Worm (Caenorhabditis elegans): ENCODE data around the gene H23L24.4.

H23L24.4 gene

DNA sequence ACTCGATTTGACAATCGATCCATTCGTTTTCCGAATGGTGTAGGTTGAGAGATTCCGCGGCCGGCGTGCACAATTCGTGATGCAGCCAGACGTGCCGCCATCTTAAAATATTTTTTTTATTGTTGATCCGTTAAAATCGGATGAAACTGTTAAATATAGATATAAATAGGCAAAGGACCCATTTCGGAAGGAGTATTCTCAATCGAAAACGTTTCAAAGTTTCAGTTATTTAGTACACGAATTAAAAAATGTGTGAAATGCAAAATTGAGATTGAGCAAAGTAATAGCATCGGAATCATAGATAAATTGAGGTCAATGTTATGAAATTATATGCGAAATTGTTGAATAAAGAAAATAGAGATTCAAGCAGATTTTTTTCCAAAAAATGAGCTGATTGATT, 34.5 kb upstream of the H23L24.4 start, which contains the start of gene mrps-33:
Gene mrps-33, minus strand, starts transcription at position 101 of the 400 bp plus-strand sequence.
- no peak for TF ChIP-seq fkh-4 (tag; optimal IDR thresholded peaks at IDR 0.05; ENCODE audit: borderline replicate concordance)
- no peak for TF ChIP-seq nhr-90 (tag; optimal IDR thresholded peaks at IDR 0.05; ENCODE audit: poor library complexity)

DNA sequence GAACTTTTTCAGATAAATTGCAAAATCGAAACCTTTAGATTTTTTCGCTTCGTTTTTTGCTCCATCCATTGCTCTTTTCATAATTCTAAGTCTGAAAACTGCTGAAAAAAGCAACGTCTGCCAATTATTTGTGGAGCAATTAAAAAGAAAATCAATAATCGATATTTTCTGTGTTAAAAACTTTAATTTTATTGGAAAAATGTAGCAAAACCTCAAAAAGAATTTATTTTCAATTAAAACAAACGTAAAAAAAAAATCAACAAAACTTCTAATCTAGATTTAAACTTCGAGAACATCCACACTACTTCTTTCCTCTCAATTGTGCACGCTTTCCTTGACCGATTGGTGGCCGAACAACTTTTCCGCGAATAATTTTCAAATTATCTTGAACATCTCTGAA, 33.9 kb upstream of the H23L24.4 start, which contains the start of gene F21D5.5:
Gene F21D5.5, minus strand, starts transcription at position 101 of the 400 bp plus-strand sequence.
- TF ChIP-seq nhr-85 (tag) (no peak), rnt-1 (tag; optimal IDR thresholded peaks at IDR 0.05) (no peak), mef-2 (tag; optimal IDR thresholded peaks at IDR 0.05) (no peak), fkh-4 (tag; optimal IDR thresholded peaks at IDR 0.05; ENCODE audit: borderline replicate concordance) (no peak), unc-130 (tag; optimal IDR thresholded peaks at IDR 0.05) (no peak), sox-4 (tag; optimal IDR thresholded peaks at IDR 0.05) (no peak)

DNA sequence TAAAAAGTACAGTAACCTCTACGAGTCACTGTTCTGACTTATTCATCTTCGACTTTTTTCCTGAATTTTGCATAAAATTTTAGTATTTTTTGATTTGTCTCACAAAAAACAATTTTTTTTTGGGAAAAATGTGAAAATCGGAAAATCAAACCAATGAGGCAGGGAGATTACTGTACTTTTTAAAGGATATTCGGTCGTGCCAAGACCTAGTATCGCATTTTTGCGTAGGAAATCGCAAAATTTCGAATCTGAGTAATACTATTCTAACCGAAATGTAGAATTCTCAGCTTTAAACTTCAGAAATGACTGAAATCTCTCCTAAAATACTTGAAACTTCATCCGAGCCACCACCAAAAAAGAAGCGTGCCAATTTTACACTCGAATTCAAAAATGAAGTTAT, 32.4 kb upstream of the H23L24.4 start, which contains the start of gene F21D5.4:
Gene F21D5.4, plus strand, starts transcription at position 301 of the 400 bp plus-strand sequence.
- TF ChIP-seq vab-15 (tag; optimal IDR thresholded peaks at IDR 0.05) (no peak), efl-1 (optimal IDR thresholded peaks at IDR 0.05) (no peak), efl-1 (GFP tag; optimal IDR thresholded peaks at IDR 0.05 in 1 of 2) (peak in 1 of 2 experiments; percentile 45)

DNA sequence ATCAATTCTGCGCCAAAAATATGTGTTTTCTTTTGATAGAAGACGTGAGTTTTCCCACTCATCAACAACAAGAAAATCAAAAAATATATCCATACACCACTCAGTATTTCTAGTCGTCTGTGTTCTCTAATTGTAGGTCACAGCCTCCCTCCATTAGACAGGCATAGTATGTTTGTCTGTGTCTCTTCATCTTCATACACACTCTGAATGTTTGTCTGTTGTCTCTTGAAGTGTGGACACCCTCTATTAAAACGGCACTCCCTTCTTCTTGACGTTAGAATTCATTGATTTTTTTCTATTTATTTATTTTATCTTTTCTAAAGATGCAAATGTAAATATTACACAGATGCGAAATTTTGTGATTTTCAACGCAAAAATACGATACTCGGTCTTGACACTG, 31.9 kb upstream of the H23L24.4 start:
- TF ChIP-seq sptf-1 (tag; optimal IDR thresholded peaks at IDR 0.05) (no peak), pqm-1 (tag; optimal IDR thresholded peaks at IDR 0.05) (no peak), elt-2 (tag; optimal IDR thresholded peaks at IDR 0.05) (no peak), nhr-85 (tag) (peak; percentile 72), hlh-4 (tag; optimal IDR thresholded peaks at IDR 0.05) (no peak), egl-27 (tag; optimal IDR thresholded peaks at IDR 0.05) (no peak), swsn-7 (tag; optimal IDR thresholded peaks at IDR 0.05) (peak; percentile 4), unc-62 (GFP tag; optimal IDR thresholded peaks at IDR 0.05) (no peak), fkh-8 (tag; optimal IDR thresholded peaks at IDR 0.05) (no peak), nhr-20 (tag; optimal IDR thresholded peaks at IDR 0.05) (no peak), alr-1 (tag; optimal IDR thresholded peaks at IDR 0.05; ENCODE audit: borderline replicate concordance) (no peak), ceh-88 (GFP tag; IDR thresholded peaks at IDR 0.05) (no peak), zip-4 (GFP tag; optimal IDR thresholded peaks at IDR 0.05) (no peak), vab-15 (tag; optimal IDR thresholded peaks at IDR 0.05) (no peak), ztf-11 (tag; optimal IDR thresholded peaks at IDR 0.05) (no peak), aly-2 (tag; optimal IDR thresholded peaks at IDR 0.05) (no peak), lin-35 (GFP tag; optimal IDR thresholded peaks at IDR 0.05) (peak; percentile 17 to 21), unc-98 (GFP tag; IDR thresholded peaks at IDR 0.05) (no peak), mab-9 (GFP tag; IDR thresholded peaks at IDR 0.05) (no peak), snu-23 (GFP tag; optimal IDR thresholded peaks at IDR 0.05) (no peak), efl-1 (optimal IDR thresholded peaks at IDR 0.05) (peak; percentile 25 to 38), efl-1 (GFP tag; optimal IDR thresholded peaks at IDR 0.05 in 1 of 2) (no peak), lsy-2 (tag; optimal IDR thresholded peaks at IDR 0.05) (peak in 1 of 2 experiments; percentile 31), grh-1 (GFP tag; IDR thresholded peaks at IDR 0.05) (no peak)

DNA sequence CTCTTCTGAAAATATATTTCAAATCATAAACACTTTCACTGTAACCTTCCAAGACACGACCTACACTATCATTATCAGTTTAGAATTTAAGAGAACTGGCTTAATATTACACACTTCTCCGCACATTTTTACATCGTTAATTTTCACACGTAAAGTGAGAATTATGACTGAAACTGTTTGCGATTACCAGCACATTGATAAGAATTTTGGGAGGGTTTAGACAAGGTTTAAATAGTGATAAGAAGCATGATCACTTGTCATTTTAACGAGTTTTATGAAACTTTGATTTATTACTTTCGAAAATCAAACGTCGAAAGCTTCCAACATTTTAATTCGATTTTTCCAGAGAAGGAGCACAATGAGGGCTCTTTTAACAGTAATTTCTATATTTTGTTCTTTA, 25.1 kb upstream of the H23L24.4 start, which contains the start of gene F21D5.3:
Gene F21D5.3, plus strand, starts transcription at position 347 of the 400 bp plus-strand sequence.
- TF ChIP-seq tlp-1 (tag; optimal IDR thresholded peaks at IDR 0.05), result no peak
- no peak for TF ChIP-seq egl-27 (tag; optimal IDR thresholded peaks at IDR 0.05)
- TF ChIP-seq swsn-7 (tag; optimal IDR thresholded peaks at IDR 0.05), result no peak
- no peak for TF ChIP-seq fos-1 (tag; optimal IDR thresholded peaks at IDR 0.05)
- TF ChIP-seq skn-1 (tag; optimal IDR thresholded peaks at IDR 0.05), result no peak
- TF ChIP-seq fkh-8 (tag; optimal IDR thresholded peaks at IDR 0.05), result no peak
- TF ChIP-seq ces-1 (GFP tag; optimal IDR thresholded peaks at IDR 0.05), result no peak
- TF ChIP-seq zip-4 (GFP tag; optimal IDR thresholded peaks at IDR 0.05), result no peak
- TF ChIP-seq dsc-1 (tag; optimal IDR thresholded peaks at IDR 0.05), result no peak
- no peak for TF ChIP-seq unc-98 (GFP tag; IDR thresholded peaks at IDR 0.05)
- TF ChIP-seq pqm-1 (tag; optimal IDR thresholded peaks at IDR 0.05), result peak; percentile 43
- TF ChIP-seq sup-37 (GFP tag; optimal IDR thresholded peaks at IDR 0.05), result no peak
- no peak for TF ChIP-seq nhr-76 (tag; optimal IDR thresholded peaks at IDR 0.05)
- TF ChIP-seq tbx-2 (tag; optimal IDR thresholded peaks at IDR 0.05), result no peak
- TF ChIP-seq mab-9 (GFP tag; IDR thresholded peaks at IDR 0.05), result no peak
- TF ChIP-seq snu-23 (GFP tag; optimal IDR thresholded peaks at IDR 0.05), result no peak
- peak in 1 of 2 experiments; percentile 42 for TF ChIP-seq lin-35 (GFP tag; optimal IDR thresholded peaks at IDR 0.05)
- no peak for TF ChIP-seq jun-1 (tag; optimal IDR thresholded peaks at IDR 0.05)
- TF ChIP-seq zag-1 (tag; optimal IDR thresholded peaks at IDR 0.05), result no peak
- TF ChIP-seq ceh-90 (tag; optimal IDR thresholded peaks at IDR 0.05), result no peak
- TF ChIP-seq F16B12.6 (tag; optimal IDR thresholded peaks at IDR 0.05), result no peak
- no peak for TF ChIP-seq unc-86 (tag; optimal IDR thresholded peaks at IDR 0.05)
- TF ChIP-seq Y116A8C.19 (tag; optimal IDR thresholded peaks at IDR 0.05; ENCODE audit: borderline replicate concordance), result no peak
- TF ChIP-seq elt-2 (tag; optimal IDR thresholded peaks at IDR 0.05), result peak; percentile 93
- TF ChIP-seq nhr-71 (tag; optimal IDR thresholded peaks at IDR 0.05), result peak; percentile 11
